Fruit fly (Drosophila melanogaster) whole organism, embryonic: ENCODE results near the gene cpx.
A peak's percentile ranks its signal among the peaks of the same experiment; 100 is the strongest.

Experiments
- CG10431 ChIP-seq: fragments of 200-800 bp; sonication (Bioruptor generic); optimal IDR thresholded peaks from 3 replicates; lab custom pipeline; 2018; ENCODE audit warnings: missing biosample characterization, mild to moderate bottlenecking, missing genetic modification characterization
- CG10565 ChIP-seq: fragments of 200-800 bp; sonication (Bioruptor generic); optimal IDR thresholded peaks from 3 replicates; lab custom pipeline; 2016; ENCODE audit warnings: missing biosample characterization, mild to moderate bottlenecking, missing genetic modification characterization
- CG11456 ChIP-seq: fragments of 200-800 bp; sonication (Bioruptor generic); IDR thresholded peaks from 3 replicates; pipeline ENCODE4 v1.3.6; 2022; ENCODE audit warnings: missing biosample characterization, missing genetic modification characterization
- CG11504 ChIP-seq: fragments of 200-800 bp; sonication (Bioruptor generic); optimal IDR thresholded peaks from 3 replicates; lab custom pipeline; 2019; ENCODE audit warnings: missing biosample characterization, mild to moderate bottlenecking, missing genetic modification characterization, moderate library complexity
- CG12219 ChIP-seq: fragments of 200-800 bp; sonication (Bioruptor generic); optimal IDR thresholded peaks from 3 replicates; lab custom pipeline; 2018; ENCODE audit warnings: missing biosample characterization, mild to moderate bottlenecking, missing genetic modification characterization
- CG14965 ChIP-seq: fragments of 200-800 bp; sonication (Bioruptor generic); optimal IDR thresholded peaks from 2 replicates; lab custom pipeline; 2016; ENCODE audit warnings: missing biosample characterization, missing genetic modification characterization, borderline replicate concordance
- CG16815 ChIP-seq: fragments of 200-800 bp; sonication (Bioruptor generic); optimal IDR thresholded peaks from 3 replicates; lab custom pipeline; 2017; ENCODE audit warnings: missing biosample characterization, mild to moderate bottlenecking, missing genetic modification characterization
- CG17802 ChIP-seq: fragments of 200-800 bp; sonication (Bioruptor generic); optimal IDR thresholded peaks from 2 replicates; lab custom pipeline; 2018; ENCODE audit warnings: missing biosample characterization, mild to moderate bottlenecking, missing genetic modification characterization, moderate library complexity
- CG17829 ChIP-seq: fragments of 200-800 bp; optimal IDR thresholded peaks from 2 replicates; lab custom pipeline; 2019; ENCODE audit warnings: missing biosample characterization, mild to moderate bottlenecking, missing genetic modification characterization, moderate library complexity
- CG2116 ChIP-seq: fragments of 200-800 bp; sonication (Bioruptor generic); optimal IDR thresholded peaks from 3 replicates; lab custom pipeline; 2018; ENCODE audit warnings: missing biosample characterization, mild to moderate bottlenecking, missing genetic modification characterization
- CG2678 ChIP-seq: fragments of 200-800 bp; sonication (Bioruptor generic); optimal IDR thresholded peaks from 3 replicates; lab custom pipeline; 2019; ENCODE audit warnings: missing biosample characterization, mild to moderate bottlenecking, missing genetic modification characterization, moderate library complexity
- CG2712 ChIP-seq: fragments of 200-800 bp; optimal IDR thresholded peaks from 3 replicates; lab custom pipeline; 2019; ENCODE audit warnings: missing biosample characterization, mild to moderate bottlenecking, missing genetic modification characterization, moderate library complexity
- CG31441 ChIP-seq: fragments of 200-800 bp; sonication (Bioruptor generic); IDR thresholded peaks from 2 replicates; pipeline ENCODE4 v1.3.6; 2022; ENCODE audit warnings: missing biosample characterization, missing genetic modification characterization
- CG32767 ChIP-seq: fragments of 200-800 bp; sonication (Bioruptor generic); IDR thresholded peaks from 2 replicates; pipeline ENCODE4 v1.3.6; 2022; ENCODE audit warnings: missing biosample characterization, missing genetic modification characterization
- CG42726 ChIP-seq: fragments of 200-800 bp; sonication (Bioruptor generic); IDR thresholded peaks from 2 replicates; pipeline ENCODE4 v1.3.6; 2022; ENCODE audit warnings: missing biosample characterization, missing genetic modification characterization; ENCODE audit not compliant: partially characterized antibody
- CG4707 ChIP-seq: fragments of 200-800 bp; sonication (Bioruptor generic); optimal IDR thresholded peaks from 2 replicates; lab custom pipeline; 2018; ENCODE audit warnings: missing biosample characterization, mild to moderate bottlenecking, missing genetic modification characterization, moderate library complexity
- CG7372 ChIP-seq: fragments of 200-800 bp; sonication (Bioruptor generic); IDR thresholded peaks from 2 replicates; pipeline ENCODE4 v1.3.6; 2022; ENCODE audit warnings: missing biosample characterization, missing genetic modification characterization
- CG7928 ChIP-seq: fragments of 200-800 bp; sonication (Bioruptor generic); optimal IDR thresholded peaks from 2 replicates; lab custom pipeline; 2017; ENCODE audit warnings: missing biosample characterization, mild to moderate bottlenecking, missing genetic modification characterization
- CG9727 ChIP-seq: fragments of 200-800 bp; sonication (Bioruptor generic); optimal IDR thresholded peaks from 3 replicates; lab custom pipeline; 2017; ENCODE audit warnings: missing biosample characterization, mild to moderate bottlenecking, missing genetic modification characterization
- Chrac-16 ChIP-seq: fragments of 200-800 bp; sonication (Bioruptor generic); optimal IDR thresholded peaks from 3 replicates; lab custom pipeline; 2016; ENCODE audit warnings: missing biosample characterization, missing genetic modification characterization
- Dfd ChIP-seq, 2 experiments: fragments of >200 bp; optimal IDR thresholded peaks; 2 replicates each; lab custom pipeline; 2017; ENCODE audit warnings: missing biosample characterization in 2 of 2, missing genetic modification characterization in 2 of 2
- HLH4C ChIP-seq: fragments of 200-800 bp; sonication (Bioruptor generic); IDR thresholded peaks from 3 replicates; pipeline ENCODE4 v1.3.6; 2022; ENCODE audit warnings: missing biosample characterization, missing genetic modification characterization; ENCODE audit not compliant: partially characterized antibody
- Hr51 ChIP-seq, 2 experiments: fragments of 200-800 bp; sonication (Bioruptor generic); optimal IDR thresholded peaks; 2 replicates in 1 of 2; 3 replicates in 1 of 2; lab custom pipeline; 2016 to 2018; ENCODE audit warnings: missing biosample characterization in 2 of 2, missing genetic modification characterization in 2 of 2, mild to moderate bottlenecking in 1 of 2, moderate library complexity in 1 of 2
- Lpt ChIP-seq: fragments of >200 bp; optimal IDR thresholded peaks from 2 replicates; lab custom pipeline; 2018; ENCODE audit warnings: missing biosample characterization, missing genetic modification characterization
- Meics ChIP-seq: fragments of 200-800 bp; sonication (Bioruptor generic); optimal IDR thresholded peaks from 2 replicates; lab custom pipeline; 2017; ENCODE audit warnings: missing biosample characterization, mild to moderate bottlenecking, missing genetic modification characterization
- NK7.1 ChIP-seq: fragments of 200-800 bp; sonication (Bioruptor generic); optimal IDR thresholded peaks from 3 replicates; lab custom pipeline; 2016; ENCODE audit warnings: missing biosample characterization, missing genetic modification characterization
- Poxn ChIP-seq: fragments of 200-800 bp; sonication (Bioruptor generic); IDR thresholded peaks from 2 replicates; pipeline ENCODE4 v1.3.6; 2022; ENCODE audit warnings: missing biosample characterization, missing genetic modification characterization
- TFAM ChIP-seq: fragments of 200-800 bp; sonication (Bioruptor generic); optimal IDR thresholded peaks from 2 replicates; lab custom pipeline; 2017; ENCODE audit warnings: missing biosample characterization, missing genetic modification characterization, inconsistent platforms
- Tbp ChIP-seq: fragments of >200 bp; optimal IDR thresholded peaks from 2 replicates; lab custom pipeline; 2018; ENCODE audit warnings: missing biosample characterization, missing genetic modification characterization
- amos ChIP-seq: fragments of 200-800 bp; sonication (Bioruptor generic); IDR thresholded peaks from 2 replicates; pipeline ENCODE4 v1.3.6; 2022; ENCODE audit warnings: missing biosample characterization, missing genetic modification characterization; ENCODE audit not compliant: partially characterized antibody
- ato ChIP-seq: fragments of 200-800 bp; sonication (Bioruptor generic); IDR thresholded peaks from 2 replicates; pipeline ENCODE4 v1.3.6; 2022; ENCODE audit warnings: missing biosample characterization, missing genetic modification characterization; ENCODE audit not compliant: partially characterized antibody
- crol ChIP-seq: fragments of 200-800 bp; sonication (Bioruptor generic); IDR thresholded peaks from 2 replicates; pipeline ENCODE4 v1.3.6; 2022; ENCODE audit warnings: missing biosample characterization, missing genetic modification characterization
- dimm ChIP-seq: fragments of 200-800 bp; sonication (Bioruptor generic); IDR thresholded peaks from 2 replicates; pipeline ENCODE4 v1.3.6; 2022; ENCODE audit warnings: missing biosample characterization, missing genetic modification characterization
- en ChIP-seq: fragments of 200-800 bp; sonication (Bioruptor generic); optimal IDR thresholded peaks from 2 replicates; lab custom pipeline; 2016; ENCODE audit warnings: missing biosample characterization, missing genetic modification characterization
- gcm ChIP-seq: fragments of 200-800 bp; sonication (Bioruptor generic); optimal IDR thresholded peaks from 2 replicates; lab custom pipeline; 2019; ENCODE audit warnings: missing biosample characterization, mild to moderate bottlenecking, missing genetic modification characterization, moderate library complexity
- her ChIP-seq: fragments of 200-800 bp; sonication (Bioruptor generic); optimal IDR thresholded peaks from 2 replicates; lab custom pipeline; 2016; ENCODE audit warnings: missing biosample characterization, missing genetic modification characterization
- jing ChIP-seq: fragments of 200-800 bp; sonication (Bioruptor generic); optimal IDR thresholded peaks from 2 replicates; lab custom pipeline; 2018; ENCODE audit warnings: missing biosample characterization, mild to moderate bottlenecking, missing genetic modification characterization
- lbe ChIP-seq: fragments of 200-800 bp; sonication (Bioruptor generic); optimal IDR thresholded peaks from 2 replicates; lab custom pipeline; 2016; ENCODE audit warnings: missing biosample characterization, mild to moderate bottlenecking, missing genetic modification characterization
- lola ChIP-seq, 3 experiments: fragments of >200 bp in 2 of 3; fragments of 200-800 bp in 1 of 3; sonication (Bioruptor generic) in 1 of 3; optimal IDR thresholded peaks; 2 replicates each; lab custom pipeline; 2017 to 2019; ENCODE audit warnings: missing biosample characterization in 3 of 3, missing genetic modification characterization in 3 of 3, mild to moderate bottlenecking in 1 of 3, moderate library complexity in 1 of 3
- nmo ChIP-seq: fragments of 200-800 bp; sonication (Bioruptor generic); optimal IDR thresholded peaks from 2 replicates; lab custom pipeline; 2018; ENCODE audit warnings: missing biosample characterization, mild to moderate bottlenecking, missing genetic modification characterization, moderate library complexity
- pros ChIP-seq: fragments of 200-800 bp; sonication (Bioruptor generic); optimal IDR thresholded peaks from 3 replicates; lab custom pipeline; 2019; ENCODE audit warnings: missing biosample characterization, mild to moderate bottlenecking, missing genetic modification characterization, moderate library complexity
- slp2 ChIP-seq: fragments of 200-800 bp; sonication (Bioruptor generic); optimal IDR thresholded peaks from 2 replicates; lab custom pipeline; 2016; ENCODE audit warnings: missing biosample characterization, missing genetic modification characterization
- sr ChIP-seq: fragments of 200-800 bp; sonication (Bioruptor generic); IDR thresholded peaks from 3 replicates; pipeline ENCODE4 v1.3.6; 2022; ENCODE audit warnings: missing biosample characterization, missing genetic modification characterization
- stc ChIP-seq: fragments of 200-800 bp; sonication (Bioruptor generic); IDR thresholded peaks from 2 replicates; pipeline ENCODE4 v1.3.6; 2022; ENCODE audit warnings: missing biosample characterization, missing genetic modification characterization
- tap ChIP-seq: fragments of 200-800 bp; optimal IDR thresholded peaks from 3 replicates; lab custom pipeline; 2019; ENCODE audit warnings: missing biosample characterization, mild to moderate bottlenecking, missing genetic modification characterization, moderate library complexity
- tup ChIP-seq: fragments of 200-800 bp; sonication (Bioruptor generic); optimal IDR thresholded peaks from 2 replicates; lab custom pipeline; 2016; ENCODE audit warnings: missing biosample characterization, mild to moderate bottlenecking, missing genetic modification characterization, moderate library complexity
- vvl ChIP-seq: fragments of 200-800 bp; sonication (Bioruptor generic); IDR thresholded peaks from 2 replicates; pipeline ENCODE4 v1.3.6; 2022; ENCODE audit warnings: missing biosample characterization, missing genetic modification characterization
- zen2 ChIP-seq: fragments of 200-800 bp; sonication (Bioruptor generic); IDR thresholded peaks from 3 replicates; pipeline ENCODE4 v1.3.6; 2022; ENCODE audit warnings: missing biosample characterization, missing genetic modification characterization; ENCODE audit not compliant: partially characterized antibody
- zf30C ChIP-seq: fragments of 200-800 bp; sonication (Bioruptor generic); optimal IDR thresholded peaks from 3 replicates; lab custom pipeline; 2018; ENCODE audit warnings: missing biosample characterization, mild to moderate bottlenecking, missing genetic modification characterization
- zfh1 ChIP-seq: fragments of 200-800 bp; sonication (Bioruptor generic); IDR thresholded peaks from 3 replicates; pipeline ENCODE4 v1.3.6; 2022; ENCODE audit warnings: missing biosample characterization, missing genetic modification characterization

cpx gene

dm6 chr3R:4333964-4334363 is 53.9 kb downstream of the cpx start, which contains the start of gene CG9776 (continued):
- TF ChIP-seq lbe (GFP tag; lab: Kevin White, UChicago) (peak; percentile 23), zfh1 (GFP tag; lab: Robert Waterston, UW) (peak; percentile 61; the same call in 1 of the 3 replicates), Dfd (GFP tag; optimal IDR thresholded peaks at IDR 0.05; lab: Kevin White, UChicago) (peak in 1 of 2 experiments; percentile 70), CG42726 (peak; percentile 97), CG31441 (GFP tag; lab: Robert Waterston, UW) (no peak), vvl (GFP tag; lab: Robert Waterston, UW) (peak; percentile 31; the same call in 1 of the 2 replicates), pros (GFP tag; lab: Kevin White, UChicago) (no peak), stc (GFP tag; lab: Robert Waterston, UW) (no peak), Meics (GFP tag; lab: Kevin White, UChicago) (no peak), CG14965 (GFP tag; lab: Kevin White, UChicago) (no peak), lola (GFP tag; optimal IDR thresholded peaks at IDR 0.05; lab: Kevin White, UChicago) (peak in 1 of 3 experiments; percentile 97), CG2678 (tag; lab: Kevin White, UChicago) (no peak), CG7928 (no peak), tup (GFP tag; lab: Kevin White, UChicago) (peak; percentile 19), zf30C (GFP tag; lab: Kevin White, UChicago) (no peak), slp2 (GFP tag; lab: Kevin White, UChicago) (peak; percentile 67), zen2 (peak; percentile 98), Chrac-16 (peak; percentile 41), Hr51 (GFP tag; optimal IDR thresholded peaks at IDR 0.05; lab: Kevin White, UChicago) (peak in 1 of 2 experiments; percentile 5), CG11456 (GFP tag; lab: Robert Waterston, UW) (peak; percentile 77; the same call in 2 of the 3 replicates), amos (GFP tag; lab: Robert Waterston, UW) (peak; percentile 99), CG2712 (tag; lab: Kevin White, UChicago) (peak; percentile 74), tap (no peak), HLH4C (GFP tag; lab: Robert Waterston, UW) (peak; percentile 97), her (GFP tag; lab: Kevin White, UChicago) (peak; percentile 50), CG17802 (tag; lab: Kevin White, UChicago) (peak; percentile 96), gcm (GFP tag; lab: Kevin White, UChicago) (no peak), CG32767 (GFP tag; lab: Robert Waterston, UW) (no peak), Lpt (GFP tag; lab: Kevin White, UChicago) (no peak), en (GFP tag; lab: Kevin White, UChicago) (no peak), CG16815 (no peak), jing (GFP tag; lab: Kevin White, UChicago) (no peak), ato (peak; percentile 99), CG4707 (GFP tag; lab: Kevin White, UChicago) (no peak), CG12219 (GFP tag; lab: Kevin White, UChicago) (no peak), Tbp (GFP tag; lab: Kevin White, UChicago) (no peak), dimm (no peak), Poxn (GFP tag; lab: Robert Waterston, UW) (no peak), CG10565 (no peak), CG10431 (GFP tag; lab: Kevin White, UChicago) (no peak), CG2116 (GFP tag; lab: Kevin White, UChicago) (peak; percentile 85), nmo (GFP tag; lab: Kevin White, UChicago) (peak; percentile 78), CG9727 (no peak), sr (GFP tag; lab: Robert Waterston, UW) (no peak), CG11504 (tag; lab: Kevin White, UChicago) (no peak), TFAM (GFP tag; lab: Kevin White, UChicago) (no peak), CG17829 (tag; lab: Kevin White, UChicago) (peak; percentile 82), NK7.1 (peak; percentile 49), crol (GFP tag; lab: Robert Waterston, UW) (no peak), CG7372 (GFP tag; lab: Robert Waterston, UW) (peak; percentile 32; the same call in 1 of the 2 replicates)
